Worm (Caenorhabditis elegans) whole organism, late embryonic: ENCODE measurements around the gene cls-3.

Experiments
- K09A11.1 ChIP-seq: sonication (generic microtip); optimal IDR thresholded peaks from 2 replicates; lab custom pipeline; 2017; ENCODE audit warnings: antibody characterized with exemption, mild to moderate bottlenecking, missing genetic modification characterization, missing compliant biosample characterization; ENCODE audit not compliant: insufficient read depth
- ceh-18 ChIP-seq: sonication (generic microtip); optimal IDR thresholded peaks from 2 replicates; lab custom pipeline; 2016; ENCODE audit warnings: missing genetic modification characterization, missing compliant biosample characterization
- dve-1 ChIP-seq: sonication (generic microtip); optimal IDR thresholded peaks from 2 replicates; lab custom pipeline; 2017; ENCODE audit warnings: antibody characterized with exemption, mild to moderate bottlenecking, missing genetic modification characterization, missing compliant biosample characterization
- ets-4 ChIP-seq: sonication (generic microtip); optimal IDR thresholded peaks from 2 replicates; lab custom pipeline; 2016; ENCODE audit warnings: missing genetic modification characterization, missing compliant biosample characterization
- fkh-10 ChIP-seq: fragments of 150-350 bp; optimal IDR thresholded peaks from 2 replicates; lab custom pipeline; 2014; ENCODE audit warnings: missing biosample characterization, missing genetic modification reagents, missing genetic modification characterization
- fkh-6 ChIP-seq: sonication (generic microtip); optimal IDR thresholded peaks from 2 replicates; lab custom pipeline; 2016; ENCODE audit warnings: missing genetic modification characterization, missing compliant biosample characterization
- hlh-30 ChIP-seq: sonication (generic microtip); optimal IDR thresholded peaks from 2 replicates; lab custom pipeline; 2017; ENCODE audit warnings: antibody characterized with exemption, missing genetic modification characterization, missing compliant biosample characterization; ENCODE audit not compliant: insufficient read depth
- hlh-6 ChIP-seq: sonication (generic microtip); optimal IDR thresholded peaks from 2 replicates; lab custom pipeline; 2016; ENCODE audit warnings: missing genotype, missing genetic modification characterization, missing compliant biosample characterization
- lin-11 ChIP-seq: fragments of 200-800 bp; sonication (Bioruptor generic); optimal IDR thresholded peaks from 2 replicates; lab custom pipeline; 2018; ENCODE audit warnings: mild to moderate bottlenecking, missing genetic modification characterization, missing compliant biosample characterization
- nhr-11 ChIP-seq: fragments of 150-350 bp; optimal IDR thresholded peaks from 2 replicates; lab custom pipeline; 2014; ENCODE audit warnings: missing biosample characterization, missing genetic modification characterization
- pha-4 ChIP-seq: fragments of 150-350 bp; optimal IDR thresholded peaks from 2 replicates; lab custom pipeline; 2018; ENCODE audit warnings: missing biosample characterization, missing genetic modification reagents, missing genetic modification characterization
- tbx-2 ChIP-seq: sonication (generic microtip); optimal IDR thresholded peaks from 2 replicates; lab custom pipeline; 2016; ENCODE audit warnings: missing genetic modification characterization, missing compliant biosample characterization
- unc-42 ChIP-seq: sonication (generic microtip); optimal IDR thresholded peaks from 2 replicates; lab custom pipeline; 2016; ENCODE audit warnings: missing genotype, missing genetic modification characterization, missing compliant biosample characterization
- unc-86 ChIP-seq: sonication (generic microtip); optimal IDR thresholded peaks from 2 replicates; lab custom pipeline; 2016; ENCODE audit warnings: missing genetic modification characterization, missing compliant biosample characterization

- no peak for TF ChIP-seq unc-86 (tag; lab: Kevin White, UChicago)
- TF ChIP-seq nhr-11: no peak
- TF ChIP-seq hlh-30 (tag; lab: Kevin White, UChicago): no peak
- TF ChIP-seq pha-4 (tag; lab: Kevin White, UChicago): no peak
- no peak for TF ChIP-seq dve-1 (tag; lab: Kevin White, UChicago)
- TF ChIP-seq unc-42: no peak
- TF ChIP-seq fkh-10 (GFP tag; lab: Kevin White, UChicago): no peak
- no peak for TF ChIP-seq hlh-6
- TF ChIP-seq tbx-2 (tag; lab: Kevin White, UChicago): no peak
- no peak for TF ChIP-seq lin-11
- TF ChIP-seq fkh-6: no peak
- TF ChIP-seq K09A11.1 (tag; lab: Kevin White, UChicago): no peak
- no peak for TF ChIP-seq ceh-18 (tag; lab: Kevin White, UChicago)
- no peak for TF ChIP-seq ets-4 (tag; lab: Kevin White, UChicago)
These were observed 41.8 kb downstream of the cls-3 start for ce11 chrIII:9149132-9149531.
